Fruit fly (Drosophila melanogaster) whole organism: ENCODE results near the gene Cubn.

Experiments
- CG8478 ChIP-seq: fragments of >200 bp; optimal IDR thresholded peaks from 2 replicates; lab custom pipeline; 2018; ENCODE audit warnings: inconsistent platforms
- Dll ChIP-seq: fragments of >200 bp; optimal IDR thresholded peaks from 2 replicates; lab custom pipeline; 2017
- EcR ChIP-seq, 2 experiments: fragments of >200 bp; optimal IDR thresholded peaks; 2 replicates each; lab custom pipeline; 2017; ENCODE audit warnings: missing biosample characterization in 2 of 2, missing genetic modification characterization in 2 of 2, missing genetic modification reagents in 2 of 2
- pan ChIP-seq: fragments of >200 bp; optimal IDR thresholded peaks from 2 replicates; lab custom pipeline; 2017
- psq ChIP-seq: fragments of >200 bp; optimal IDR thresholded peaks from 2 replicates; lab custom pipeline; 2017
- usp ChIP-seq: fragments of >200 bp; optimal IDR thresholded peaks from 2 replicates; lab custom pipeline; 2017; ENCODE audit warnings: missing biosample characterization, missing genetic modification characterization, mixed read lengths

Gene Cubn

dm6 chrX:9571208-9571607, at the start of gene Cubn:
Gene Cubn (minus strand): TSS chrX:9571308.
- no peak for TF ChIP-seq pan (lab: Kevin White, UChicago)
- no peak for TF ChIP-seq CG8478 (lab: Kevin White, UChicago)
- no peak for TF ChIP-seq usp (GFP tag; lab: Kevin White, UChicago)
- no peak for TF ChIP-seq EcR (GFP tag; optimal IDR thresholded peaks at IDR 0.05; lab: Kevin White, UChicago)
- no peak for TF ChIP-seq psq (lab: Kevin White, UChicago)
- no peak for TF ChIP-seq Dll (lab: Kevin White, UChicago)

- no peak for TF ChIP-seq EcR (GFP tag; optimal IDR thresholded peaks at IDR 0.05; lab: Kevin White, UChicago)
- no peak for TF ChIP-seq CG8478 (lab: Kevin White, UChicago)
- TF ChIP-seq Dll (lab: Kevin White, UChicago) = no peak
- no peak for TF ChIP-seq psq (lab: Kevin White, UChicago)
- TF ChIP-seq pan (lab: Kevin White, UChicago) = no peak
- no peak for TF ChIP-seq usp (GFP tag; lab: Kevin White, UChicago)
Observed at dm6 chrX:9617598-9618076, 46.5 kb upstream of the Cubn start.

- no peak for TF ChIP-seq usp (GFP tag; lab: Kevin White, UChicago)
- TF ChIP-seq psq (lab: Kevin White, UChicago) = no peak
- TF ChIP-seq pan (lab: Kevin White, UChicago) = no peak
- TF ChIP-seq Dll (lab: Kevin White, UChicago) = no peak
- no peak for TF ChIP-seq EcR (GFP tag; optimal IDR thresholded peaks at IDR 0.05; lab: Kevin White, UChicago)
- no peak for TF ChIP-seq CG8478 (lab: Kevin White, UChicago)
Observed at dm6 chrX:9615471-9615870, 44.4 kb upstream of the Cubn start.

- TF ChIP-seq usp (GFP tag; lab: Kevin White, UChicago) (no peak), EcR (GFP tag; optimal IDR thresholded peaks at IDR 0.05; lab: Kevin White, UChicago) (no peak), CG8478 (lab: Kevin White, UChicago) (no peak), pan (lab: Kevin White, UChicago) (no peak), psq (lab: Kevin White, UChicago) (no peak), Dll (lab: Kevin White, UChicago) (no peak)
Observed at dm6 chrX:9608727-9609419, 37.8 kb upstream of the Cubn start, which contains the start of the genes LysRS and Hecw. Gene LysRS (minus strand): TSS chrX:9608884. Gene Hecw (plus strand): TSS chrX:9608946.

- TF ChIP-seq usp (GFP tag; lab: Kevin White, UChicago) (no peak), EcR (GFP tag; optimal IDR thresholded peaks at IDR 0.05; lab: Kevin White, UChicago) (no peak), pan (lab: Kevin White, UChicago) (no peak), psq (lab: Kevin White, UChicago) (no peak), CG8478 (lab: Kevin White, UChicago) (no peak), Dll (lab: Kevin White, UChicago) (no peak)
Observed at dm6 chrX:9605783-9606182, 34.7 kb upstream of the Cubn start, which contains the start of gene Lst8. Gene Lst8 (minus strand): TSS chrX:9605969.

dm6 chrX:9600818-9601732, 30.0 kb upstream of the Cubn start, which contains the start of gene Gga:
Gene Gga (plus strand): TSS chrX:9601030.
- TF ChIP-seq usp (GFP tag; lab: Kevin White, UChicago) = no peak

dm6 chrX:9600083-9600817, 29.1 kb upstream of the Cubn start:
- TF ChIP-seq pan (lab: Kevin White, UChicago) = peak; percentile 66
- no peak for TF ChIP-seq CG8478 (lab: Kevin White, UChicago)

dm6 chrX:9599158-9600082, 28.3 kb upstream of the Cubn start:
- TF ChIP-seq EcR (GFP tag; optimal IDR thresholded peaks at IDR 0.05; lab: Kevin White, UChicago) = no peak
- no peak for TF ChIP-seq psq (lab: Kevin White, UChicago)
- TF ChIP-seq Dll (lab: Kevin White, UChicago) = no peak
- TF ChIP-seq usp (GFP tag; lab: Kevin White, UChicago) = no peak
- TF ChIP-seq CG8478 (lab: Kevin White, UChicago) = no peak
- no peak for TF ChIP-seq pan (lab: Kevin White, UChicago)

- TF ChIP-seq CG8478 (lab: Kevin White, UChicago) = no peak
- TF ChIP-seq EcR (GFP tag; optimal IDR thresholded peaks at IDR 0.05; lab: Kevin White, UChicago) = no peak
- TF ChIP-seq psq (lab: Kevin White, UChicago) = no peak
- no peak for TF ChIP-seq usp (GFP tag; lab: Kevin White, UChicago)
- no peak for TF ChIP-seq pan (lab: Kevin White, UChicago)
- no peak for TF ChIP-seq Dll (lab: Kevin White, UChicago)
Observed at dm6 chrX:9598106-9598505, 27.0 kb upstream of the Cubn start.
